Worm (Caenorhabditis elegans) whole organism, L3 larva: Measurements from ENCODE around the gene F07F6.2.

ENCODE experiments used
- ama-1 ChIP-seq: fragments of 150-350 bp; optimal IDR thresholded peaks from 2 replicates; lab custom pipeline; 2018
- nhr-12 ChIP-seq: fragments of 150-350 bp; optimal IDR thresholded peaks from 2 replicates; lab custom pipeline; 2014; ENCODE audit warnings: missing biosample characterization, missing genetic modification characterization
- nhr-25 ChIP-seq: sonication (generic microtip); optimal IDR thresholded peaks from 2 replicates; lab custom pipeline; 2017; ENCODE audit warnings: missing biosample characterization, missing genetic modification characterization
- pha-4 ChIP-seq: fragments of 150-350 bp; optimal IDR thresholded peaks from 2 replicates; lab custom pipeline; 2014; ENCODE audit warnings: missing biosample characterization, missing genetic modification reagents, missing genetic modification characterization
- ztf-4 ChIP-seq: fragments of 150-350 bp; optimal IDR thresholded peaks from 2 replicates; lab custom pipeline; 2014; ENCODE audit warnings: missing biosample characterization, missing genetic modification characterization

DNA sequence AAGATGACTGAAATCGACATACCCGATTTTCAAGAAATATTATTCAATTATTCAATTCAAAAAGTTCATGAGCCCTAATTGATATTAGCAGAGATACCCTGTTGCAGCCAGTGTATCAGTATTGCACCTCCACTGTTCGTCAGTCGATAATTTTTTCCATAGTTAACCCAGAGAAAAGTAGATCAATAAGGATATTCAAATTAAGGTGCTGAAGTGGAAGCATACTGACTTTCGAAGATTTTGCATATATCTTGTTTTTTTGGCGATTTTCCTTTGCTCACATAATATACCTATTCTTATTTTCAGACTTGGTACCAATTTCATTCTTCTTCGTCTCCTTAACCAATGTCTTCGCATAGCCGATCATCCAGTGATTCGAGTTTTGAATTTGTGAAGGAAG lies 11.1 kb upstream of the F07F6.2 start, which contains the start of gene EEED8.15:
- no peak for TF ChIP-seq ama-1
- TF ChIP-seq pha-4 (tag; lab: Kevin White, UChicago): no peak
- TF ChIP-seq nhr-25 (tag; lab: Kevin White, UChicago): no peak
- no peak for TF ChIP-seq ztf-4 (tag; lab: Kevin White, UChicago)
- no peak for TF ChIP-seq nhr-12 (tag; lab: Kevin White, UChicago)
